Fruit fly (Drosophila melanogaster): ENCODE data around the gene Hr39.

Gene Hr39

DNA sequence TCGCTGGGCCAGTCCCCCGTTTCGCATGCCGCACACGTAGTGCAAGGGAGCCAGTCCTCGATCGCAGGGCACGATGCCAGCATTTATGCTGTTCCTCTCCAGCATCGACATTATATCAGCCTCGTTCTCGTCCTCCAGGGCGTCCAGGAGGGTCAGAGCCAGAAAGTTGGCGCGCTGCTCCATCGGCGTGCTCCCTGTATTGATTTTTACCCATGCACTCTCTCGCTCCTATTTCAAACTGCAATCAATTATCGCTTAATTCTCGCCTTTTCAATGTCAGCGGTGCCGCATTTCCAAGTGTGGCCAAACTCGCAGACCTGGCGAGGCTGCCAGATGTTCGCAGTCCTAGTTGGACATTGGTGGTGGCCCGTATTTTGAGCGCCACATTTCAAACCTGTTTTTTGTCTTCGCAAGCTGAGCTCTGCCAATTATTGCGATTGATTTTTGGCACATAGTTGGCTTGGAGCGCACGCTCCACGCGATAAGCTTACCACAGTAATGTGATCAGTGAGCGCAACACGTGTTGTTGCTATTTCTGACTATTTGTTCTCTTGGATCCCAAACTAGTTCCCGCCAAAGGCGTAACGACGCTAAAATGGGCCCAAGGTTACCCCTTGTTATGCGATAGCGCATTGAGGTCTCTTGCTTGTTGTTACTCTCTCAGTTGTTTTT, 18.7 kb upstream of the Hr39 start, which contains the start of gene CG8679 (continued):
- TF ChIP-seq CG1024 (GFP tag; IDR thresholded peaks at IDR 0.05): no peak
- no peak for TF ChIP-seq az2 (GFP tag; optimal IDR thresholded peaks at IDR 0.05)
- TF ChIP-seq Dref (GFP tag; IDR thresholded peaks at IDR 0.05): peak; percentile 35
- TF ChIP-seq CG30431 (GFP tag; optimal IDR thresholded peaks at IDR 0.05): no peak
- TF ChIP-seq CG2120 (GFP tag; optimal IDR thresholded peaks at IDR 0.05): no peak
- TF ChIP-seq klu (GFP tag; IDR thresholded peaks at IDR 0.05): no peak
- peak; percentile 50 for TF ChIP-seq CTCF (GFP tag; optimal IDR thresholded peaks at IDR 0.05)
- no peak for TF ChIP-seq Dbx (GFP tag; IDR thresholded peaks at IDR 0.05)
- peak; percentile 77 for TF ChIP-seq CG34376 (GFP tag; optimal IDR thresholded peaks at IDR 0.05)
- no peak for TF ChIP-seq Jarid2 (GFP tag; optimal IDR thresholded peaks at IDR 0.05)
- no peak for TF ChIP-seq Side (GFP tag; optimal IDR thresholded peaks at IDR 0.05)
- no peak for TF ChIP-seq stc (GFP tag; IDR thresholded peaks at IDR 0.05)
- TF ChIP-seq CG14441 (GFP tag; IDR thresholded peaks at IDR 0.05): no peak
- no peak for TF ChIP-seq CG16863 (GFP tag; optimal IDR thresholded peaks at IDR 0.05)
- peak in 1 of 2 experiments; percentile 48 for TF ChIP-seq Trl (optimal IDR thresholded peaks at IDR 0.05)
- no peak for TF ChIP-seq Trl (GFP tag; optimal IDR thresholded peaks at IDR 0.05)
- TF ChIP-seq CG6765 (GFP tag; optimal IDR thresholded peaks at IDR 0.05): no peak
- TF ChIP-seq HLHmδ (GFP tag; optimal IDR thresholded peaks at IDR 0.05): no peak
- TF ChIP-seq CG3995 (GFP tag; optimal IDR thresholded peaks at IDR 0.05): no peak
- TF ChIP-seq CG9817 (tag; optimal IDR thresholded peaks at IDR 0.05): no peak
- TF ChIP-seq Opbp (GFP tag; IDR thresholded peaks at IDR 0.05; ENCODE audit: partially characterized antibody): 0 out of 3 replicates have a peak, but pooled peaks have one; percentile 51
- TF ChIP-seq CG31388 (GFP tag; optimal IDR thresholded peaks at IDR 0.05): no peak
- TF ChIP-seq cwo (GFP tag; optimal IDR thresholded peaks at IDR 0.05): peak; percentile 84
- TF ChIP-seq gro (GFP tag; optimal IDR thresholded peaks at IDR 0.05): peak; percentile 19
- TF ChIP-seq Sox102F (GFP tag; optimal IDR thresholded peaks at IDR 0.05): no peak
- peak; percentile 32 for TF ChIP-seq caup (GFP tag; optimal IDR thresholded peaks at IDR 0.05; ENCODE audit: severe bottlenecking)
- TF ChIP-seq maf-S (GFP tag; optimal IDR thresholded peaks at IDR 0.05): no peak
- TF ChIP-seq CG8359 (GFP tag; optimal IDR thresholded peaks at IDR 0.05; ENCODE audit: borderline replicate concordance): no peak
- TF ChIP-seq cad (GFP tag; optimal IDR thresholded peaks at IDR 0.05): no peak
- TF ChIP-seq sob (GFP tag; IDR thresholded peaks at IDR 0.05): no peak
- no peak for TF ChIP-seq Oli (tag; optimal IDR thresholded peaks at IDR 0.05)
- no peak for TF ChIP-seq Usf (GFP tag; optimal IDR thresholded peaks at IDR 0.05)
- no peak for TF ChIP-seq CG31441 (GFP tag; IDR thresholded peaks at IDR 0.05)
- no peak for TF ChIP-seq H15 (GFP tag; IDR thresholded peaks at IDR 0.05)
- no peak for TF ChIP-seq jigr1 (GFP tag; IDR thresholded peaks at IDR 0.05)
- TF ChIP-seq Med (GFP tag): peak; percentile 42
- TF ChIP-seq YL-1 (GFP tag; optimal IDR thresholded peaks at IDR 0.05): no peak
- 0 out of 2 replicates have a peak, but pooled peaks have one; percentile 12 for TF ChIP-seq vvl (GFP tag; IDR thresholded peaks at IDR 0.05)
- no peak for TF ChIP-seq CG8388 (GFP tag; optimal IDR thresholded peaks at IDR 0.05)
- TF ChIP-seq CG16815 (GFP tag; optimal IDR thresholded peaks at IDR 0.05): no peak
- TF ChIP-seq gem (tag; optimal IDR thresholded peaks at IDR 0.05): no peak
- TF ChIP-seq jing (GFP tag; optimal IDR thresholded peaks at IDR 0.05): no peak
- TF ChIP-seq onecut (GFP tag; IDR thresholded peaks at IDR 0.05): peak; percentile 32
- TF ChIP-seq Hr78 (GFP tag; optimal IDR thresholded peaks at IDR 0.05): no peak
- TF ChIP-seq fd102C (GFP tag; optimal IDR thresholded peaks at IDR 0.05): no peak
- no peak for TF ChIP-seq prd (optimal IDR thresholded peaks at IDR 0.05)
- TF ChIP-seq prd (GFP tag; IDR thresholded peaks at IDR 0.05): 0 out of 3 replicates have a peak, but pooled peaks have one; percentile 24
- no peak for TF ChIP-seq toy (GFP tag; IDR thresholded peaks at IDR 0.05)
- TF ChIP-seq CG12299 (tag; optimal IDR thresholded peaks at IDR 0.05): no peak
- TF ChIP-seq ap (GFP tag; IDR thresholded peaks at IDR 0.05): no peak
- TF ChIP-seq D (optimal IDR thresholded peaks at IDR 0.05): no peak
- no peak for TF ChIP-seq D (GFP tag; optimal IDR thresholded peaks at IDR 0.05)
